Fruit fly (Drosophila melanogaster) whole organism, embryonic: ENCODE measurements around the gene CG31287.
A peak's percentile ranks its signal among the peaks of the same experiment; 100 is the strongest.

ENCODE experiments used
- Abd-B ChIP-seq: fragments of 200-800 bp; sonication (Bioruptor generic); optimal IDR thresholded peaks from 2 replicates; lab custom pipeline; 2018; ENCODE audit warnings: missing biosample characterization, mild to moderate bottlenecking, missing genetic modification characterization, moderate library complexity
- Blimp-1 ChIP-seq: fragments of 200-800 bp; sonication (Bioruptor generic); optimal IDR thresholded peaks from 3 replicates; lab custom pipeline; 2018; ENCODE audit warnings: missing biosample characterization, missing genetic modification characterization, mild to moderate bottlenecking, moderate library complexity, missing genetic modification reagents
- CG11696 ChIP-seq: fragments of 200-800 bp; sonication (Bioruptor generic); IDR thresholded peaks from 2 replicates; pipeline ENCODE4 v1.3.6; 2022; ENCODE audit warnings: missing biosample characterization, missing genetic modification characterization
- CG13296 ChIP-seq: fragments of 200-800 bp; sonication (Bioruptor generic); optimal IDR thresholded peaks from 3 replicates; lab custom pipeline; 2018; ENCODE audit warnings: missing biosample characterization, mild to moderate bottlenecking, missing genetic modification characterization
- CG13624 ChIP-seq: fragments of 200-800 bp; sonication (Bioruptor generic); optimal IDR thresholded peaks from 2 replicates; lab custom pipeline; 2016; ENCODE audit warnings: missing biosample characterization, missing genetic modification characterization
- CG15601 ChIP-seq: fragments of 200-800 bp; sonication (Bioruptor generic); optimal IDR thresholded peaks from 3 replicates; lab custom pipeline; 2019; ENCODE audit warnings: missing biosample characterization, mild to moderate bottlenecking, missing genetic modification characterization, moderate library complexity
- CG15696 ChIP-seq: fragments of 200-800 bp; sonication (Bioruptor generic); optimal IDR thresholded peaks from 2 replicates; lab custom pipeline; 2019; ENCODE audit warnings: missing biosample characterization, mild to moderate bottlenecking, missing genetic modification characterization, moderate library complexity
- CG16863 ChIP-seq: fragments of 200-800 bp; sonication (Bioruptor generic); optimal IDR thresholded peaks from 3 replicates; lab custom pipeline; 2016; ENCODE audit warnings: missing biosample characterization, missing genetic modification characterization
- CG18476 ChIP-seq: fragments of 200-800 bp; sonication (Bioruptor generic); optimal IDR thresholded peaks from 2 replicates; lab custom pipeline; 2016; ENCODE audit warnings: missing biosample characterization, mild to moderate bottlenecking, missing genetic modification characterization
- CG18599 ChIP-seq: fragments of 200-800 bp; sonication (Bioruptor generic); optimal IDR thresholded peaks from 3 replicates; lab custom pipeline; 2017; ENCODE audit warnings: missing biosample characterization, missing genetic modification characterization, mild to moderate bottlenecking, moderate library complexity, missing genetic modification reagents
- CG2116 ChIP-seq: fragments of 200-800 bp; sonication (Bioruptor generic); optimal IDR thresholded peaks from 3 replicates; lab custom pipeline; 2018; ENCODE audit warnings: missing biosample characterization, mild to moderate bottlenecking, missing genetic modification characterization
- CG2678 ChIP-seq: fragments of 200-800 bp; sonication (Bioruptor generic); optimal IDR thresholded peaks from 3 replicates; lab custom pipeline; 2019; ENCODE audit warnings: missing biosample characterization, mild to moderate bottlenecking, missing genetic modification characterization, moderate library complexity
- CG2712 ChIP-seq: fragments of 200-800 bp; optimal IDR thresholded peaks from 3 replicates; lab custom pipeline; 2019; ENCODE audit warnings: missing biosample characterization, mild to moderate bottlenecking, missing genetic modification characterization, moderate library complexity
- CG30020 ChIP-seq: fragments of 200-800 bp; optimal IDR thresholded peaks from 2 replicates; lab custom pipeline; 2019; ENCODE audit warnings: missing biosample characterization, mild to moderate bottlenecking, missing genetic modification characterization, moderate library complexity
- CG30403 ChIP-seq: fragments of 200-800 bp; sonication (Bioruptor generic); optimal IDR thresholded peaks from 3 replicates; lab custom pipeline; 2016; ENCODE audit warnings: missing biosample characterization, missing genetic modification characterization
- CG3065 ChIP-seq: fragments of 200-800 bp; sonication (Bioruptor generic); optimal IDR thresholded peaks from 2 replicates; lab custom pipeline; 2016; ENCODE audit warnings: missing biosample characterization, missing genetic modification characterization
- CG31388 ChIP-seq: fragments of 200-800 bp; sonication (Bioruptor generic); optimal IDR thresholded peaks from 2 replicates; lab custom pipeline; 2016; ENCODE audit warnings: missing biosample characterization, missing genetic modification characterization
- CG4424 ChIP-seq: fragments of 200-800 bp; sonication (Bioruptor generic); optimal IDR thresholded peaks from 3 replicates; lab custom pipeline; 2016; ENCODE audit warnings: missing biosample characterization, missing genetic modification characterization
- CG6175 ChIP-seq: fragments of 200-800 bp; sonication (Bioruptor generic); IDR thresholded peaks from 3 replicates; pipeline ENCODE4 v1.3.6; 2022; ENCODE audit warnings: missing biosample characterization, missing genetic modification characterization
- CG6272 ChIP-seq: fragments of 200-800 bp; sonication (Bioruptor generic); IDR thresholded peaks from 2 replicates; pipeline ENCODE4 v1.3.6; 2022; ENCODE audit warnings: missing biosample characterization, missing genetic modification characterization
- CG6683 ChIP-seq: fragments of 200-800 bp; sonication (Bioruptor generic); optimal IDR thresholded peaks from 2 replicates; lab custom pipeline; 2017; ENCODE audit warnings: missing biosample characterization, mild to moderate bottlenecking, missing genetic modification characterization, missing genetic modification reagents
- CG7372 ChIP-seq: fragments of 200-800 bp; sonication (Bioruptor generic); IDR thresholded peaks from 2 replicates; pipeline ENCODE4 v1.3.6; 2022; ENCODE audit warnings: missing biosample characterization, missing genetic modification characterization
- CG8359 ChIP-seq: fragments of 200-800 bp; sonication (Bioruptor generic); optimal IDR thresholded peaks from 2 replicates; lab custom pipeline; 2017; ENCODE audit warnings: missing biosample characterization, mild to moderate bottlenecking, missing genetic modification characterization, borderline replicate concordance
- CG8388 ChIP-seq: fragments of 200-800 bp; sonication (Bioruptor generic); optimal IDR thresholded peaks from 2 replicates; lab custom pipeline; 2019; ENCODE audit warnings: missing biosample characterization, mild to moderate bottlenecking, missing genetic modification characterization, moderate library complexity
- CoRest ChIP-seq: fragments of 200-800 bp; sonication (Bioruptor generic); optimal IDR thresholded peaks from 3 replicates; lab custom pipeline; 2018; ENCODE audit warnings: missing biosample characterization, mild to moderate bottlenecking, missing genetic modification characterization, moderate library complexity
- Dbx ChIP-seq: fragments of 200-800 bp; sonication (Bioruptor generic); IDR thresholded peaks from 3 replicates; pipeline ENCODE4 v1.3.6; 2022; ENCODE audit warnings: missing biosample characterization, missing genetic modification characterization
- Dek ChIP-seq: fragments of 200-800 bp; sonication (Bioruptor generic); optimal IDR thresholded peaks from 3 replicates; lab custom pipeline; 2019; ENCODE audit warnings: missing biosample characterization, mild to moderate bottlenecking, missing genetic modification characterization, moderate library complexity
- Eip74EF ChIP-seq, 2 experiments: fragments of 200-800 bp in 1 of 2; fragments of >200 bp in 1 of 2; sonication (Bioruptor generic) in 1 of 2; optimal IDR thresholded peaks; 2 replicates each; lab custom pipeline; 2017 to 2019; ENCODE audit warnings: missing biosample characterization in 2 of 2, missing genetic modification characterization in 2 of 2, mild to moderate bottlenecking in 1 of 2, moderate library complexity in 1 of 2
- Ets97D ChIP-seq: fragments of 200-800 bp; sonication (Bioruptor generic); optimal IDR thresholded peaks from 3 replicates; lab custom pipeline; 2016; ENCODE audit warnings: missing biosample characterization, missing genetic modification characterization
- Hr39 ChIP-seq: fragments of >200 bp; optimal IDR thresholded peaks from 2 replicates; lab custom pipeline; 2017
- Lpt ChIP-seq: fragments of >200 bp; optimal IDR thresholded peaks from 2 replicates; lab custom pipeline; 2018; ENCODE audit warnings: missing biosample characterization, missing genetic modification characterization
- MESR4 ChIP-seq: fragments of 200-800 bp; sonication (Bioruptor generic); optimal IDR thresholded peaks from 2 replicates; lab custom pipeline; 2018; ENCODE audit warnings: missing biosample characterization, mild to moderate bottlenecking, missing genetic modification characterization, moderate library complexity
- Pdp1 ChIP-seq, 2 experiments: fragments of 200-800 bp; sonication (Bioruptor generic); optimal IDR thresholded peaks; 3 replicates each; lab custom pipeline; 2016; ENCODE audit warnings: missing biosample characterization in 2 of 2, missing genetic modification characterization in 2 of 2, mild to moderate bottlenecking in 1 of 2, moderate library complexity in 1 of 2
- Sin3A ChIP-seq: fragments of >200 bp; optimal IDR thresholded peaks from 2 replicates; lab custom pipeline; 2018
- TFAM ChIP-seq: fragments of 200-800 bp; sonication (Bioruptor generic); optimal IDR thresholded peaks from 2 replicates; lab custom pipeline; 2017; ENCODE audit warnings: missing biosample characterization, missing genetic modification characterization, inconsistent platforms
- az2 ChIP-seq: fragments of 200-800 bp; sonication (Bioruptor generic); optimal IDR thresholded peaks from 3 replicates; lab custom pipeline; 2016; ENCODE audit warnings: missing biosample characterization, missing genetic modification characterization
- bbx ChIP-seq: fragments of 200-800 bp; sonication (Bioruptor generic); IDR thresholded peaks from 2 replicates; pipeline ENCODE4 v1.3.6; 2022; ENCODE audit warnings: missing biosample characterization, missing genetic modification characterization; ENCODE audit not compliant: partially characterized antibody
- bcd ChIP-seq: fragments of 200-800 bp; sonication (Bioruptor generic); optimal IDR thresholded peaks from 2 replicates; lab custom pipeline; 2017; ENCODE audit warnings: missing biosample characterization, mild to moderate bottlenecking, missing genetic modification characterization
- cas ChIP-seq: fragments of 200-800 bp; sonication (Bioruptor generic); IDR thresholded peaks from 2 replicates; pipeline ENCODE4 v1.3.6; 2022; ENCODE audit warnings: missing biosample characterization, missing genetic modification characterization
- hbn ChIP-seq: fragments of 200-800 bp; sonication (Bioruptor generic); IDR thresholded peaks from 2 replicates; pipeline ENCODE4 v1.3.6; 2022; ENCODE audit warnings: missing biosample characterization, missing genetic modification characterization; ENCODE audit not compliant: partially characterized antibody
- her ChIP-seq: fragments of 200-800 bp; sonication (Bioruptor generic); optimal IDR thresholded peaks from 2 replicates; lab custom pipeline; 2016; ENCODE audit warnings: missing biosample characterization, missing genetic modification characterization
- lmd ChIP-seq: fragments of 200-800 bp; sonication (Bioruptor generic); IDR thresholded peaks from 2 replicates; pipeline ENCODE4 v1.3.6; 2022; ENCODE audit warnings: missing biosample characterization, missing genetic modification characterization
- tin ChIP-seq: fragments of 200-800 bp; sonication (Bioruptor generic); optimal IDR thresholded peaks from 3 replicates; lab custom pipeline; 2016; ENCODE audit warnings: missing biosample characterization, missing genetic modification characterization
- tio ChIP-seq: fragments of 200-800 bp; sonication (Bioruptor generic); optimal IDR thresholded peaks from 2 replicates; lab custom pipeline; 2017; ENCODE audit warnings: missing biosample characterization, missing genetic modification characterization, inconsistent platforms
- tup ChIP-seq: fragments of 200-800 bp; sonication (Bioruptor generic); optimal IDR thresholded peaks from 2 replicates; lab custom pipeline; 2016; ENCODE audit warnings: missing biosample characterization, mild to moderate bottlenecking, missing genetic modification characterization, moderate library complexity
- unpg ChIP-seq: fragments of 200-800 bp; sonication (Bioruptor generic); optimal IDR thresholded peaks from 3 replicates; lab custom pipeline; 2018; ENCODE audit warnings: missing biosample characterization, mild to moderate bottlenecking, missing genetic modification characterization, moderate library complexity
- vvl ChIP-seq: fragments of 200-800 bp; sonication (Bioruptor generic); IDR thresholded peaks from 2 replicates; pipeline ENCODE4 v1.3.6; 2022; ENCODE audit warnings: missing biosample characterization, missing genetic modification characterization
- zen ChIP-seq: fragments of 200-800 bp; sonication (Bioruptor generic); optimal IDR thresholded peaks from 3 replicates; lab custom pipeline; 2018; ENCODE audit warnings: missing biosample characterization, mild to moderate bottlenecking, missing genetic modification characterization, moderate library complexity

The CG31287 gene

dm6 chr3R:16231385-16232307 is 28.5 kb downstream of the CG31287 start (continued):
- TF ChIP-seq Pdp1 (GFP tag; optimal IDR thresholded peaks at IDR 0.05; lab: Kevin White, UChicago) (peak; percentile 60 to 81), TFAM (GFP tag; lab: Kevin White, UChicago) (peak; percentile 12), tin (GFP tag; lab: Kevin White, UChicago) (peak; percentile 66), Dek (peak; percentile 57), CG15696 (tag; lab: Kevin White, UChicago) (peak; percentile 50), hbn (GFP tag; lab: Robert Waterston, UW) (no peak), Hr39 (lab: Kevin White, UChicago) (no peak), CG6272 (GFP tag; lab: Robert Waterston, UW) (peak; percentile 40; the same call in 1 of the 2 replicates), Eip74EF (GFP tag; optimal IDR thresholded peaks at IDR 0.05; lab: Kevin White, UChicago) (peak in 1 of 2 experiments; percentile 52), CG8359 (peak; percentile 63), cas (GFP tag; lab: Robert Waterston, UW) (no peak), CG18599 (GFP tag; lab: Kevin White, UChicago) (peak; percentile 81), CG7372 (GFP tag; lab: Robert Waterston, UW) (no peak), CG8388 (peak; percentile 61), her (GFP tag; lab: Kevin White, UChicago) (peak; percentile 26), CG30403 (GFP tag; lab: Kevin White, UChicago) (peak; percentile 77), CG2712 (tag; lab: Kevin White, UChicago) (peak; percentile 86), Ets97D (GFP tag; lab: Kevin White, UChicago) (peak; percentile 37), CG13296 (GFP tag; lab: Kevin White, UChicago) (peak; percentile 69), CG2116 (GFP tag; lab: Kevin White, UChicago) (peak; percentile 28), CG30020 (peak; percentile 25), zen (peak; percentile 14), CoRest (tag; lab: Kevin White, UChicago) (peak; percentile 85), tio (peak; percentile 68), bcd (peak; percentile 81), CG3065 (no peak), unpg (GFP tag; lab: Kevin White, UChicago) (peak; percentile 60), CG6175 (GFP tag; lab: Robert Waterston, UW) (no peak), Dbx (GFP tag; lab: Robert Waterston, UW) (no peak), vvl (no peak), az2 (GFP tag; lab: Kevin White, UChicago) (peak; percentile 60), bbx (GFP tag; lab: Robert Waterston, UW) (no peak), CG11696 (GFP tag; lab: Robert Waterston, UW) (no peak), CG31388 (GFP tag; lab: Kevin White, UChicago) (peak; percentile 15), CG2678 (tag; lab: Kevin White, UChicago) (peak; percentile 86), CG18476 (GFP tag; lab: Kevin White, UChicago) (peak; percentile 62), lmd (no peak), CG6683 (GFP tag; lab: Kevin White, UChicago) (peak; percentile 18), Abd-B (GFP tag; lab: Kevin White, UChicago) (peak; percentile 73), CG15601 (tag; lab: Kevin White, UChicago) (peak; percentile 57), CG13624 (GFP tag; lab: Kevin White, UChicago) (peak; percentile 59), Blimp-1 (GFP tag; lab: Kevin White, UChicago) (peak; percentile 60), Sin3A (no peak), CG4424 (GFP tag; lab: Kevin White, UChicago) (peak; percentile 80), tup (peak; percentile 7), Lpt (no peak), CG16863 (GFP tag; lab: Kevin White, UChicago) (peak; percentile 78), MESR4 (GFP tag; lab: Kevin White, UChicago) (no peak)
